Fruit fly (Drosophila melanogaster) whole organism, embryonic: ENCODE data around the gene CG11350.

Experiments used
- Asciz ChIP-seq: fragments of 200-800 bp; sonication (Bioruptor generic); optimal IDR thresholded peaks from 2 replicates; lab custom pipeline; 2017; ENCODE audit warnings: missing biosample characterization, mild to moderate bottlenecking, missing genetic modification characterization, missing genetic modification reagents
- Bgb ChIP-seq: fragments of 200-800 bp; sonication (Bioruptor generic); IDR thresholded peaks from 2 replicates; pipeline ENCODE4 v1.3.6; 2022; ENCODE audit warnings: missing biosample characterization, missing genetic modification characterization; ENCODE audit not compliant: partially characterized antibody
- CG10959 ChIP-seq: fragments of 200-800 bp; sonication (Bioruptor generic); IDR thresholded peaks from 2 replicates; pipeline ENCODE4 v1.3.6; 2022; ENCODE audit warnings: missing biosample characterization, missing genetic modification characterization
- CG13894 ChIP-seq: fragments of 200-800 bp; sonication (Bioruptor generic); optimal IDR thresholded peaks from 3 replicates; lab custom pipeline; 2018; ENCODE audit warnings: missing biosample characterization, mild to moderate bottlenecking, missing genetic modification characterization, moderate library complexity
- CG15514 ChIP-seq: fragments of 200-800 bp; sonication (Bioruptor generic); optimal IDR thresholded peaks from 3 replicates; lab custom pipeline; 2017; ENCODE audit warnings: missing biosample characterization, missing genetic modification characterization, mild to moderate bottlenecking, moderate library complexity, missing genetic modification reagents
- CG16779 ChIP-seq: fragments of 200-800 bp; sonication (Bioruptor generic); IDR thresholded peaks from 2 replicates; pipeline ENCODE4 v1.3.6; 2022; ENCODE audit warnings: missing biosample characterization, missing genetic modification characterization
- CG17912 ChIP-seq: fragments of 200-800 bp; sonication (Bioruptor generic); optimal IDR thresholded peaks from 2 replicates; lab custom pipeline; 2018; ENCODE audit warnings: missing biosample characterization, mild to moderate bottlenecking, missing genetic modification characterization
- CG1832 ChIP-seq: fragments of 200-800 bp; sonication (Bioruptor generic); optimal IDR thresholded peaks from 2 replicates; lab custom pipeline; 2017; ENCODE audit warnings: missing biosample characterization, mild to moderate bottlenecking, missing genetic modification characterization, inconsistent platforms
- CG2116 ChIP-seq: fragments of 200-800 bp; sonication (Bioruptor generic); optimal IDR thresholded peaks from 3 replicates; lab custom pipeline; 2018; ENCODE audit warnings: missing biosample characterization, mild to moderate bottlenecking, missing genetic modification characterization
- CG2678 ChIP-seq: fragments of 200-800 bp; sonication (Bioruptor generic); optimal IDR thresholded peaks from 3 replicates; lab custom pipeline; 2019; ENCODE audit warnings: missing biosample characterization, mild to moderate bottlenecking, missing genetic modification characterization, moderate library complexity
- CG2712 ChIP-seq: fragments of 200-800 bp; optimal IDR thresholded peaks from 3 replicates; lab custom pipeline; 2019; ENCODE audit warnings: missing biosample characterization, mild to moderate bottlenecking, missing genetic modification characterization, moderate library complexity
- CG34422 ChIP-seq: fragments of 200-800 bp; sonication (Bioruptor generic); IDR thresholded peaks from 3 replicates; pipeline ENCODE4 v1.3.6; 2022; ENCODE audit warnings: missing biosample characterization, missing genetic modification characterization
- CG3847 ChIP-seq: fragments of 200-800 bp; sonication (Bioruptor generic); IDR thresholded peaks from 2 replicates; pipeline ENCODE4 v1.3.6; 2022; ENCODE audit warnings: missing biosample characterization, missing genetic modification characterization
- CG42726 ChIP-seq: fragments of 200-800 bp; sonication (Bioruptor generic); IDR thresholded peaks from 2 replicates; pipeline ENCODE4 v1.3.6; 2022; ENCODE audit warnings: missing biosample characterization, missing genetic modification characterization; ENCODE audit not compliant: partially characterized antibody
- CG4282 ChIP-seq: fragments of 200-800 bp; sonication (Bioruptor generic); optimal IDR thresholded peaks from 2 replicates; lab custom pipeline; 2016; ENCODE audit warnings: missing biosample characterization, missing genetic modification characterization
- CG8290 ChIP-seq, 3 experiments: fragments of 200-800 bp; sonication (Bioruptor generic); optimal IDR thresholded peaks; 2 replicates each; lab custom pipeline; 2016 to 2019; ENCODE audit warnings: missing biosample characterization in 3 of 3, missing genetic modification characterization in 3 of 3, mild to moderate bottlenecking in 2 of 3, moderate library complexity in 1 of 3
- CTCF ChIP-seq: fragments of 200-800 bp; sonication (Bioruptor generic); optimal IDR thresholded peaks from 2 replicates; lab custom pipeline; 2017; ENCODE audit warnings: missing biosample characterization, mild to moderate bottlenecking, missing genetic modification characterization, moderate library complexity
- Deaf1 ChIP-seq: fragments of 200-800 bp; optimal IDR thresholded peaks from 3 replicates; lab custom pipeline; 2019; ENCODE audit warnings: missing biosample characterization, mild to moderate bottlenecking, missing genetic modification characterization, moderate library complexity
- Dll ChIP-seq: fragments of 200-800 bp; sonication (Bioruptor generic); IDR thresholded peaks from 4 replicates; pipeline ENCODE4 v1.3.6; 2022; ENCODE audit warnings: missing biosample characterization, missing genetic modification characterization; ENCODE audit not compliant: partially characterized antibody
- Doc3 ChIP-seq: fragments of 200-800 bp; sonication (Bioruptor generic); IDR thresholded peaks from 3 replicates; pipeline ENCODE4 v1.3.6; 2022; ENCODE audit warnings: missing biosample characterization, missing genetic modification characterization; ENCODE audit not compliant: partially characterized antibody
- Dref ChIP-seq: fragments of 200-800 bp; sonication (Bioruptor generic); IDR thresholded peaks from 2 replicates; pipeline ENCODE4 v1.3.6; 2022; ENCODE audit warnings: missing biosample characterization, missing genetic modification characterization
- HLHmδ ChIP-seq: fragments of 200-800 bp; sonication (Bioruptor generic); optimal IDR thresholded peaks from 2 replicates; lab custom pipeline; 2018; ENCODE audit warnings: missing biosample characterization, mild to moderate bottlenecking, missing genetic modification characterization, moderate library complexity
- Hr3 ChIP-seq: fragments of 200-800 bp; sonication (Bioruptor generic); optimal IDR thresholded peaks from 3 replicates; lab custom pipeline; 2016; ENCODE audit warnings: missing biosample characterization, missing genetic modification characterization
- Jarid2 ChIP-seq: fragments of 200-800 bp; sonication (Bioruptor generic); optimal IDR thresholded peaks from 3 replicates; lab custom pipeline; 2017; ENCODE audit warnings: mild to moderate bottlenecking, missing biosample characterization, missing genetic modification reagents, missing genetic modification characterization
- Med ChIP-seq: fragments of 200-800 bp; sonication (Bioruptor generic); peaks from one replicate; lab custom pipeline; 2016; ENCODE audit warnings: missing biosample characterization, missing genetic modification characterization, mild to moderate bottlenecking, inconsistent platforms, moderate library complexity
- Meics ChIP-seq: fragments of 200-800 bp; sonication (Bioruptor generic); optimal IDR thresholded peaks from 2 replicates; lab custom pipeline; 2017; ENCODE audit warnings: missing biosample characterization, mild to moderate bottlenecking, missing genetic modification characterization
- NFAT ChIP-seq: fragments of 200-800 bp; sonication (Bioruptor generic); IDR thresholded peaks from 2 replicates; pipeline ENCODE4 v1.3.6; 2022; ENCODE audit warnings: missing biosample characterization, missing genetic modification characterization
- NfI ChIP-seq: fragments of 200-800 bp; sonication (Bioruptor generic); optimal IDR thresholded peaks from 3 replicates; lab custom pipeline; 2018; ENCODE audit warnings: missing biosample characterization, mild to moderate bottlenecking, missing genetic modification characterization, moderate library complexity
- Rfx ChIP-seq: fragments of 200-800 bp; sonication (Bioruptor generic); IDR thresholded peaks from 2 replicates; pipeline ENCODE4 v1.3.6; 2022; ENCODE audit warnings: missing biosample characterization, missing genetic modification characterization
- Side ChIP-seq: fragments of 200-800 bp; sonication (Bioruptor generic); optimal IDR thresholded peaks from 2 replicates; lab custom pipeline; 2016; ENCODE audit warnings: missing biosample characterization, missing genetic modification characterization
- amos ChIP-seq: fragments of 200-800 bp; sonication (Bioruptor generic); IDR thresholded peaks from 2 replicates; pipeline ENCODE4 v1.3.6; 2022; ENCODE audit warnings: missing biosample characterization, missing genetic modification characterization; ENCODE audit not compliant: partially characterized antibody
- ap ChIP-seq: fragments of 200-800 bp; sonication (Bioruptor generic); IDR thresholded peaks from 2 replicates; pipeline ENCODE4 v1.3.6; 2022; ENCODE audit warnings: missing biosample characterization, missing genetic modification characterization
- caup ChIP-seq: fragments of 200-800 bp; sonication (Bioruptor generic); optimal IDR thresholded peaks from 3 replicates; lab custom pipeline; 2017; ENCODE audit warnings: missing biosample characterization, mild to moderate bottlenecking, missing genetic modification characterization, moderate library complexity; ENCODE audit not compliant: severe bottlenecking
- chinmo ChIP-seq: fragments of 200-800 bp; sonication (Bioruptor generic); IDR thresholded peaks from 4 replicates; pipeline ENCODE4 v1.3.6; 2022; ENCODE audit warnings: missing biosample characterization, missing genetic modification characterization; ENCODE audit not compliant: partially characterized antibody
- chn ChIP-seq: fragments of 200-800 bp; sonication (Bioruptor generic); optimal IDR thresholded peaks from 2 replicates; lab custom pipeline; 2016; ENCODE audit warnings: missing biosample characterization, missing genetic modification characterization
- fd96Cb ChIP-seq: fragments of 200-800 bp; sonication (Bioruptor generic); optimal IDR thresholded peaks from 2 replicates; lab custom pipeline; 2018; ENCODE audit warnings: missing biosample characterization, mild to moderate bottlenecking, missing genetic modification characterization, moderate library complexity
- ftz-f1 ChIP-seq: fragments of 200-800 bp; sonication (Bioruptor generic); optimal IDR thresholded peaks from 2 replicates; lab custom pipeline; 2016; ENCODE audit warnings: missing biosample characterization, missing genetic modification characterization
- hkb ChIP-seq, 2 experiments: fragments of 200-800 bp in 1 of 2; fragments of >200 bp in 1 of 2; sonication (Bioruptor generic) in 1 of 2; IDR thresholded peaks in 1 of 2; optimal IDR thresholded peaks in 1 of 2; 2 replicates each; pipeline versions ENCODE4 v1.3.6 to Lab custom; 2017 to 2022; ENCODE audit warnings: missing biosample characterization in 1 of 2, missing genetic modification characterization in 1 of 2
- klu ChIP-seq: fragments of 200-800 bp; sonication (Bioruptor generic); IDR thresholded peaks from 2 replicates; pipeline ENCODE4 v1.3.6; 2022; ENCODE audit warnings: missing biosample characterization, missing genetic modification characterization
- lmd ChIP-seq: fragments of 200-800 bp; sonication (Bioruptor generic); IDR thresholded peaks from 2 replicates; pipeline ENCODE4 v1.3.6; 2022; ENCODE audit warnings: missing biosample characterization, missing genetic modification characterization
- nom ChIP-seq: fragments of 200-800 bp; sonication (Bioruptor generic); optimal IDR thresholded peaks from 2 replicates; lab custom pipeline; 2017; ENCODE audit warnings: missing biosample characterization, missing genetic modification characterization, mild to moderate bottlenecking, moderate library complexity, missing genetic modification reagents
- pan ChIP-seq, 4 experiments: fragments of >200 bp in 3 of 4; fragments of 200-800 bp in 1 of 4; sonication (Bioruptor generic) in 1 of 4; optimal IDR thresholded peaks in 3 of 4; IDR thresholded peaks in 1 of 4; 2 replicates each; pipeline versions ENCODE4 v1.3.6 to Lab custom; 2017 to 2022; ENCODE audit warnings: missing biosample characterization in 2 of 4, missing genetic modification characterization in 2 of 4, mixed read lengths in 1 of 4
- sens ChIP-seq: fragments of 200-800 bp; sonication (Bioruptor generic); peaks from one replicate; lab custom pipeline; 2016; ENCODE audit warnings: missing biosample characterization, missing genetic modification characterization
- sim ChIP-seq: fragments of 200-800 bp; sonication (Bioruptor generic); IDR thresholded peaks from 2 replicates; pipeline ENCODE4 v1.3.6; 2022; ENCODE audit warnings: missing biosample characterization, missing genetic modification characterization
- sr ChIP-seq: fragments of 200-800 bp; sonication (Bioruptor generic); IDR thresholded peaks from 3 replicates; pipeline ENCODE4 v1.3.6; 2022; ENCODE audit warnings: missing biosample characterization, missing genetic modification characterization
- unc-4 ChIP-seq: fragments of 200-800 bp; sonication (Bioruptor generic); IDR thresholded peaks from 2 replicates; pipeline ENCODE4 v1.3.6; 2022; ENCODE audit warnings: missing biosample characterization, missing genetic modification characterization; ENCODE audit not compliant: partially characterized antibody
- z ChIP-seq: fragments of 200-800 bp; sonication (Bioruptor generic); IDR thresholded peaks from 3 replicates; pipeline ENCODE4 v1.3.6; 2022; ENCODE audit warnings: missing biosample characterization, missing genetic modification characterization

The CG11350 gene

dm6 chr3L:4531941-4532478, 49.4 kb downstream of the CG11350 start, which contains the start of gene Tie (continued):
- TF ChIP-seq Dref (GFP tag; lab: Robert Waterston, UW), result no peak
- TF ChIP-seq HLHmδ, result no peak
- peak; percentile 21 for TF ChIP-seq ftz-f1 (GFP tag; lab: Kevin White, UChicago)
- no peak for TF ChIP-seq CG4282
- no peak for TF ChIP-seq sens (GFP tag; lab: Kevin White, UChicago)
- TF ChIP-seq Doc3 (GFP tag; lab: Robert Waterston, UW), result 0 out of 3 replicates have a peak, but pooled peaks have one; percentile 10
- TF ChIP-seq Jarid2 (GFP tag; lab: Kevin White, UChicago), result peak; percentile 83
- TF ChIP-seq CG10959 (GFP tag; lab: Robert Waterston, UW), result no peak
- TF ChIP-seq CG2116 (GFP tag; lab: Kevin White, UChicago), result no peak
- TF ChIP-seq chn, result peak; percentile 35
- TF ChIP-seq CG1832 (GFP tag; lab: Kevin White, UChicago), result peak; percentile 57
- TF ChIP-seq ap, result no peak
- no peak for TF ChIP-seq sim (GFP tag; lab: Robert Waterston, UW)
- TF ChIP-seq CG13894 (tag; lab: Kevin White, UChicago), result peak; percentile 12
- 0 out of 2 replicates have a peak, but pooled peaks have one; percentile 41 for TF ChIP-seq CG42726 (GFP tag; lab: Robert Waterston, UW)
- peak; percentile 12; the same call in 1 of the 2 replicates for TF ChIP-seq Rfx (GFP tag; lab: Robert Waterston, UW)
- no peak for TF ChIP-seq Side (GFP tag; lab: Kevin White, UChicago)
- TF ChIP-seq Bgb, result peak; percentile 27; the same call in 1 of the 2 replicates
- peak; percentile 29; the same call in 1 of the 3 replicates for TF ChIP-seq CG34422
- peak; percentile 2 for TF ChIP-seq caup
- TF ChIP-seq CG16779 (GFP tag; lab: Robert Waterston, UW), result no peak
- no peak for TF ChIP-seq fd96Cb (tag; lab: Kevin White, UChicago)
- TF ChIP-seq hkb (optimal IDR thresholded peaks at IDR 0.05; lab: Kevin White, UChicago), result no peak
- TF ChIP-seq hkb (GFP tag; IDR thresholded peaks at IDR 0.05; lab: Robert Waterston, UW), result peak; percentile 19; the same call in 1 of the 2 replicates
- TF ChIP-seq nom, result peak; percentile 32
- no peak for TF ChIP-seq pan (optimal IDR thresholded peaks at IDR 0.05; lab: Kevin White, UChicago)
- peak in 1 of 2 experiments; percentile 29 for TF ChIP-seq pan (GFP tag; optimal IDR thresholded peaks at IDR 0.05 in 1 of 2, IDR thresholded peaks at IDR 0.05 in 1 of 2)
- no peak for TF ChIP-seq CG8290 (GFP tag; optimal IDR thresholded peaks at IDR 0.05; lab: Kevin White, UChicago)
- TF ChIP-seq CG8290 (tag; optimal IDR thresholded peaks at IDR 0.05; lab: Kevin White, UChicago), result peak in 1 of 2 experiments; percentile 23
- TF ChIP-seq NfI (GFP tag; lab: Kevin White, UChicago), result no peak
- no peak for TF ChIP-seq CG2712 (tag; lab: Kevin White, UChicago)
- TF ChIP-seq CTCF (GFP tag; lab: Kevin White, UChicago), result peak; percentile 90
- TF ChIP-seq lmd (GFP tag; lab: Robert Waterston, UW), result no peak
- no peak for TF ChIP-seq Hr3 (GFP tag; lab: Kevin White, UChicago)
- peak; percentile 13 for TF ChIP-seq CG2678
- peak; percentile 59; the same call in 2 of the 3 replicates for TF ChIP-seq z (GFP tag; lab: Robert Waterston, UW)
- TF ChIP-seq Asciz, result no peak
- TF ChIP-seq Dll, result no peak
- 0 out of 2 replicates have a peak, but pooled peaks have one; percentile 14 for TF ChIP-seq unc-4
- peak; percentile 62 for TF ChIP-seq klu (GFP tag; lab: Robert Waterston, UW)
- TF ChIP-seq Meics (GFP tag; lab: Kevin White, UChicago), result no peak
- peak; percentile 95; the same call in 3 of the 4 replicates for TF ChIP-seq chinmo (GFP tag; lab: Robert Waterston, UW)
- TF ChIP-seq CG3847 (GFP tag; lab: Robert Waterston, UW), result 0 out of 2 replicates have a peak, but pooled peaks have one; percentile 27
- TF ChIP-seq Deaf1 (tag; lab: Kevin White, UChicago), result peak; percentile 37
- 0 out of 2 replicates have a peak, but pooled peaks have one; percentile 20 for TF ChIP-seq NFAT
- TF ChIP-seq CG15514, result peak; percentile 35
- no peak for TF ChIP-seq Med
- no peak for TF ChIP-seq CG17912
- peak; percentile 39; the same call in 1 of the 2 replicates for TF ChIP-seq amos
- peak; percentile 96 for TF ChIP-seq sr (GFP tag; lab: Robert Waterston, UW)
